Fruit fly (Drosophila melanogaster): ENCODE data around the gene CG34250.

CG34250 gene

dm6 chr3L:17486794-17487726 lies 11.0 kb downstream of the CG34250 start, which contains the start of gene Oatp74D (continued):
- TF ChIP-seq CG34422 (GFP tag; IDR thresholded peaks at IDR 0.05) (peak; percentile 58; the same call in 1 of the 3 replicates), CG2129 (GFP tag; IDR thresholded peaks at IDR 0.05; ENCODE audit: partially characterized antibody) (no peak), fd3F (GFP tag; optimal IDR thresholded peaks at IDR 0.05) (no peak), Atf3 (GFP tag; optimal IDR thresholded peaks at IDR 0.05) (no peak), CG3847 (GFP tag; IDR thresholded peaks at IDR 0.05) (peak; percentile 37; the same call in 1 of the 2 replicates), MTF-1 (GFP tag; optimal IDR thresholded peaks at IDR 0.05; ENCODE audit: borderline replicate concordance) (peak; percentile 18), ftz-f1 (GFP tag; optimal IDR thresholded peaks at IDR 0.05) (peak; percentile 74), CG13123 (GFP tag; optimal IDR thresholded peaks at IDR 0.05) (no peak), ranshi (GFP tag; IDR thresholded peaks at IDR 0.05) (peak; percentile 31; the same call in 1 of the 2 replicates), eve (GFP tag; optimal IDR thresholded peaks at IDR 0.05) (no peak), nerfin-1 (tag; optimal IDR thresholded peaks at IDR 0.05) (peak; percentile 64), pum (GFP tag; optimal IDR thresholded peaks at IDR 0.05) (no peak), CG11093 (GFP tag; IDR thresholded peaks at IDR 0.05) (no peak), pnt (GFP tag; optimal IDR thresholded peaks at IDR 0.05) (peak; percentile 22), Gug (GFP tag; IDR thresholded peaks at IDR 0.05) (peak; percentile 11; the same call in 1 of the 4 replicates), HLHmδ (GFP tag; optimal IDR thresholded peaks at IDR 0.05) (peak; percentile 66), CG11560 (tag; IDR thresholded peaks at IDR 0.05) (no peak), CG3995 (GFP tag; optimal IDR thresholded peaks at IDR 0.05) (no peak), TFAM (GFP tag; optimal IDR thresholded peaks at IDR 0.05) (no peak), C15 (GFP tag; IDR thresholded peaks at IDR 0.05) (no peak; the same call in 2 of the 3 replicates), peb (GFP tag; IDR thresholded peaks at IDR 0.05) (no peak), inv (GFP tag; IDR thresholded peaks at IDR 0.05; ENCODE audit: partially characterized antibody) (peak; percentile 13; the same call in 1 of the 2 replicates), H2.0 (GFP tag; IDR thresholded peaks at IDR 0.05) (no peak; the same call in 1 of the 2 replicates), CkIIα-i1 (GFP tag; IDR thresholded peaks at IDR 0.05) (no peak), bbx (GFP tag; IDR thresholded peaks at IDR 0.05; ENCODE audit: partially characterized antibody) (peak; percentile 38), CG10267 (tag; optimal IDR thresholded peaks at IDR 0.05) (no peak), Asciz (GFP tag; optimal IDR thresholded peaks at IDR 0.05) (peak; percentile 74), Fer1 (GFP tag; optimal IDR thresholded peaks at IDR 0.05) (peak; percentile 74), CG17361 (GFP tag; IDR thresholded peaks at IDR 0.05) (no peak; the same call in 2 of the 3 replicates), CG14014 (GFP tag; IDR thresholded peaks at IDR 0.05) (peak; percentile 49), chm (GFP tag; IDR thresholded peaks at IDR 0.05) (peak; percentile 43; the same call in 1 of the 2 replicates), CG1603 (tag; optimal IDR thresholded peaks at IDR 0.05) (peak; percentile 39), CG7987 (GFP tag; optimal IDR thresholded peaks at IDR 0.05) (peak; percentile 71), CG4328 (GFP tag; optimal IDR thresholded peaks at IDR 0.05) (peak; percentile 74), sc (optimal IDR thresholded peaks at IDR 0.05) (no peak), sc (GFP tag; optimal IDR thresholded peaks at IDR 0.05) (peak; percentile 7), CG1832 (GFP tag; optimal IDR thresholded peaks at IDR 0.05) (no peak), CG13424 (tag; optimal IDR thresholded peaks at IDR 0.05) (peak; percentile 45), CG8290 (GFP tag; optimal IDR thresholded peaks at IDR 0.05) (no peak), CG8290 (tag; optimal IDR thresholded peaks at IDR 0.05) (peak; percentile 20 to 72), Rfx (GFP tag; IDR thresholded peaks at IDR 0.05) (peak; percentile 64; the same call in 1 of the 2 replicates), B-H2 (GFP tag; optimal IDR thresholded peaks at IDR 0.05) (peak; percentile 64), GATAe (GFP tag; conservative IDR thresholded peaks at IDR 0.05) (peak; percentile 48), Dek (tag; optimal IDR thresholded peaks at IDR 0.05) (no peak), gsb (GFP tag; IDR thresholded peaks at IDR 0.05) (no peak), CG34376 (GFP tag; optimal IDR thresholded peaks at IDR 0.05) (peak; percentile 83), CTCF (GFP tag; optimal IDR thresholded peaks at IDR 0.05) (no peak), Ssrp (tag; optimal IDR thresholded peaks at IDR 0.05) (no peak), CG4854 (GFP tag; optimal IDR thresholded peaks at IDR 0.05) (no peak)
